Worm (Caenorhabditis elegans) whole organism, L4 larva: Measurements from ENCODE around the gene tbc-19.

Experiments
- F26F4.8 ChIP-seq: fragments of 200-800 bp; sonication (Bioruptor generic); conservative IDR thresholded peaks from 2 replicates; pipeline ENCODE4 v1.3.6; 2022; ENCODE audit warnings: missing genetic modification characterization, missing compliant biosample characterization
- F37D6.2 ChIP-seq: sonication (generic microtip); optimal IDR thresholded peaks from 2 replicates; lab custom pipeline; 2016; ENCODE audit warnings: mild to moderate bottlenecking, missing genetic modification characterization, missing compliant biosample characterization
- F49E8.2 ChIP-seq: sonication (generic microtip); optimal IDR thresholded peaks from 2 replicates; lab custom pipeline; 2016; ENCODE audit warnings: missing compliant biosample characterization, mild to moderate bottlenecking, missing genetic modification characterization, borderline replicate concordance
- T20F7.1 ChIP-seq: fragments of 200-800 bp; sonication (Bioruptor generic); optimal IDR thresholded peaks from 2 replicates; lab custom pipeline; 2018; ENCODE audit warnings: mild to moderate bottlenecking, missing genetic modification characterization, missing compliant biosample characterization
- T26A8.4 ChIP-seq: fragments of 200-800 bp; sonication (Bioruptor generic); IDR thresholded peaks from 2 replicates; pipeline ENCODE4 v1.3.6; 2022; ENCODE audit warnings: missing genetic modification characterization, missing compliant biosample characterization
- ZK337.2 ChIP-seq: fragments of 200-800 bp; sonication (Bioruptor generic); IDR thresholded peaks from 2 replicates; pipeline ENCODE4 v1.3.6; 2022; ENCODE audit warnings: missing genetic modification reagents, missing genetic modification characterization, missing compliant biosample characterization
- aha-1 ChIP-seq: fragments of 150-350 bp; peaks from one replicate; lab custom pipeline; 2014; ENCODE audit warnings: missing biosample characterization, missing genetic modification characterization
- aly-2 ChIP-seq: sonication (generic microtip); optimal IDR thresholded peaks from 2 replicates; lab custom pipeline; 2018; ENCODE audit warnings: missing biosample characterization, missing genetic modification characterization
- arid-1 ChIP-seq: fragments of 200-800 bp; sonication (Bioruptor generic); conservative IDR thresholded peaks from 2 replicates; pipeline ENCODE4 v1.3.6; 2022; ENCODE audit warnings: missing genetic modification reagents, missing genetic modification characterization, missing compliant biosample characterization
- ceh-44 ChIP-seq: fragments of 200-800 bp; sonication (Bioruptor generic); IDR thresholded peaks from 2 replicates; pipeline ENCODE4 v1.3.6; 2022; ENCODE audit warnings: missing genetic modification reagents, missing genetic modification characterization, missing compliant biosample characterization
- ceh-62 ChIP-seq: sonication (generic microtip); optimal IDR thresholded peaks from 2 replicates; lab custom pipeline; 2017; ENCODE audit warnings: missing biosample characterization, missing genetic modification characterization
- cey-2 ChIP-seq: sonication (generic microtip); optimal IDR thresholded peaks from 3 replicates; lab custom pipeline; 2017; ENCODE audit warnings: missing genetic modification characterization, mild to moderate bottlenecking, missing compliant biosample characterization, antibody characterized with exemption, borderline replicate concordance; ENCODE audit not compliant: insufficient read depth
- daf-12 ChIP-seq: fragments of 150-350 bp; optimal IDR thresholded peaks from 2 replicates; lab custom pipeline; 2014; ENCODE audit warnings: missing biosample characterization, missing genetic modification reagents, missing genetic modification characterization
- daf-16 ChIP-seq, 3 experiments: sonication (generic microtip); optimal IDR thresholded peaks; 2 replicates each; lab custom pipeline; 2016 to 2017; ENCODE audit warnings: missing genetic modification characterization in 3 of 3, missing genetic modification reagents in 3 of 3, mild to moderate bottlenecking in 2 of 3, missing compliant biosample characterization in 2 of 3, missing biosample characterization in 1 of 3, moderate library complexity in 1 of 3
- daf-8 ChIP-seq: fragments of 200-800 bp; sonication (Bioruptor generic); IDR thresholded peaks from 2 replicates; pipeline ENCODE4 v1.3.6; 2022; ENCODE audit warnings: missing genetic modification characterization, missing compliant biosample characterization
- dmd-8 ChIP-seq: fragments of 200-800 bp; sonication (Bioruptor generic); IDR thresholded peaks from 2 replicates; pipeline ENCODE4 v1.3.6; 2022; ENCODE audit warnings: missing genetic modification characterization, missing compliant biosample characterization
- dmd-9 ChIP-seq: fragments of 200-800 bp; sonication (Bioruptor generic); IDR thresholded peaks from 2 replicates; pipeline ENCODE4 v1.3.6; 2022; ENCODE audit warnings: missing genetic modification reagents, missing genetic modification characterization, missing compliant biosample characterization
- duxl-1 ChIP-seq: sonication (generic microtip); optimal IDR thresholded peaks from 2 replicates; lab custom pipeline; 2016; ENCODE audit warnings: mild to moderate bottlenecking, missing genetic modification characterization, moderate library complexity, missing compliant biosample characterization; ENCODE audit not compliant: poor library complexity
- dve-1 ChIP-seq: sonication (generic microtip); optimal IDR thresholded peaks from 2 replicates; lab custom pipeline; 2017; ENCODE audit warnings: antibody characterized with exemption, mild to moderate bottlenecking, missing genetic modification characterization, missing compliant biosample characterization; ENCODE audit not compliant: insufficient read depth
- egl-43 ChIP-seq: fragments of 200-800 bp; sonication (Bioruptor generic); IDR thresholded peaks from 2 replicates; pipeline ENCODE4 v1.3.6; 2022; ENCODE audit warnings: missing genetic modification reagents, missing genetic modification characterization, missing compliant biosample characterization
- fkh-10 ChIP-seq: fragments of 150-350 bp; optimal IDR thresholded peaks from 2 replicates; lab custom pipeline; 2014; ENCODE audit warnings: missing biosample characterization, missing genetic modification reagents, missing genetic modification characterization
- fos-1 ChIP-seq: fragments of 150-350 bp; optimal IDR thresholded peaks from 2 replicates; lab custom pipeline; 2014; ENCODE audit warnings: missing biosample characterization, missing genetic modification characterization
- hmg-1.1 ChIP-seq: fragments of 200-800 bp; sonication (Bioruptor generic); IDR thresholded peaks from 2 replicates; pipeline ENCODE4 v1.3.6; 2022; ENCODE audit warnings: missing genetic modification reagents, missing genetic modification characterization, missing compliant biosample characterization
- lin-1 ChIP-seq: fragments of 200-800 bp; sonication (Bioruptor generic); IDR thresholded peaks from 2 replicates; pipeline ENCODE4 v1.3.6; 2022; ENCODE audit warnings: missing genetic modification reagents, missing genetic modification characterization, missing compliant biosample characterization
- lin-13 ChIP-seq: fragments of 150-350 bp; optimal IDR thresholded peaks from 2 replicates; lab custom pipeline; 2014; ENCODE audit warnings: missing biosample characterization, missing genetic modification reagents, missing genetic modification characterization
- lsy-2 ChIP-seq, 2 experiments: fragments of 150-350 bp in 1 of 2; sonication (generic microtip) in 1 of 2; optimal IDR thresholded peaks; 2 replicates each; lab custom pipeline; 2014 to 2017; ENCODE audit warnings: missing biosample characterization in 2 of 2, missing genetic modification characterization in 2 of 2
- madf-5 ChIP-seq, 2 experiments: fragments of 200-800 bp; sonication (Bioruptor generic); IDR thresholded peaks; 2 replicates each; pipeline ENCODE4 v1.3.6; 2022; ENCODE audit warnings: missing compliant biosample characterization in 2 of 2, missing genetic modification characterization in 2 of 2
- madf-9 ChIP-seq: fragments of 200-800 bp; sonication (Bioruptor generic); conservative IDR thresholded peaks from 2 replicates; pipeline ENCODE4 v1.3.6; 2022; ENCODE audit warnings: missing genetic modification reagents, missing genetic modification characterization, missing compliant biosample characterization
- mdl-1 ChIP-seq, 2 experiments: fragments of 150-350 bp in 1 of 2; sonication (generic microtip) in 1 of 2; optimal IDR thresholded peaks; 2 replicates each; lab custom pipeline; 2014 to 2017; ENCODE audit warnings: missing biosample characterization in 2 of 2, missing genetic modification characterization in 2 of 2
- mxl-2 ChIP-seq: fragments of 200-800 bp; sonication (Bioruptor generic); conservative IDR thresholded peaks from 2 replicates; pipeline ENCODE4 v1.3.6; 2022; ENCODE audit warnings: missing genetic modification reagents, missing genetic modification characterization, missing compliant biosample characterization
- nhr-10 ChIP-seq: fragments of 150-350 bp; optimal IDR thresholded peaks from 2 replicates; lab custom pipeline; 2014; ENCODE audit warnings: missing biosample characterization, missing genetic modification characterization
- nhr-11 ChIP-seq: fragments of 150-350 bp; optimal IDR thresholded peaks from 2 replicates; lab custom pipeline; 2014; ENCODE audit warnings: missing biosample characterization, missing genetic modification characterization
- nhr-76 ChIP-seq: fragments of 150-350 bp; optimal IDR thresholded peaks from 2 replicates; lab custom pipeline; 2014; ENCODE audit warnings: missing biosample characterization, missing genetic modification characterization
- nhr-77 ChIP-seq: fragments of 150-350 bp; optimal IDR thresholded peaks from 2 replicates; lab custom pipeline; 2014; ENCODE audit warnings: missing biosample characterization, missing genetic modification characterization
- php-3 ChIP-seq: fragments of 200-800 bp; sonication (Bioruptor generic); IDR thresholded peaks from 2 replicates; pipeline ENCODE4 v1.3.6; 2022; ENCODE audit warnings: missing genetic modification reagents, missing genetic modification characterization, missing compliant biosample characterization
- sdz-12 ChIP-seq: fragments of 200-800 bp; sonication (Bioruptor generic); optimal IDR thresholded peaks from 2 replicates; lab custom pipeline; 2018; ENCODE audit warnings: mild to moderate bottlenecking, missing genetic modification characterization, missing compliant biosample characterization
- set-16 ChIP-seq: fragments of 200-800 bp; sonication (Bioruptor generic); IDR thresholded peaks from 2 replicates; pipeline ENCODE4 v1.3.6; 2022; ENCODE audit warnings: missing genetic modification reagents, missing genetic modification characterization, missing compliant biosample characterization
- skn-1 ChIP-seq: fragments of 150-350 bp; optimal IDR thresholded peaks from 2 replicates; lab custom pipeline; 2014; ENCODE audit warnings: missing biosample characterization, missing genetic modification characterization
- snpc-1.2 ChIP-seq: fragments of 200-800 bp; sonication (Bioruptor generic); IDR thresholded peaks from 2 replicates; pipeline ENCODE4 v1.3.6; 2022; ENCODE audit warnings: missing genetic modification reagents, missing genetic modification characterization, missing compliant biosample characterization
- snpc-4 ChIP-seq: fragments of 150-350 bp; optimal IDR thresholded peaks from 2 replicates; lab custom pipeline; 2014; ENCODE audit warnings: missing biosample characterization, missing genetic modification characterization
- spr-3 ChIP-seq: fragments of 200-800 bp; sonication (Bioruptor generic); optimal IDR thresholded peaks from 2 replicates; lab custom pipeline; 2018; ENCODE audit warnings: mild to moderate bottlenecking, missing genetic modification characterization, missing compliant biosample characterization
- tag-97 ChIP-seq: fragments of 200-800 bp; sonication (Bioruptor generic); IDR thresholded peaks from 2 replicates; pipeline ENCODE4 v1.3.6; 2022; ENCODE audit warnings: missing genetic modification characterization, missing compliant biosample characterization
- tra-1 ChIP-seq: fragments of 200-800 bp; sonication (Bioruptor generic); IDR thresholded peaks from 2 replicates; pipeline ENCODE4 v1.3.6; 2022; ENCODE audit warnings: missing genetic modification reagents, missing genetic modification characterization, missing compliant biosample characterization
- unc-62 ChIP-seq, 3 experiments: fragments of 150-350 bp in 1 of 3; sonication (generic microtip); optimal IDR thresholded peaks in 2 of 3; peaks in 1 of 3; 1 replicate in 1 of 3; 2 replicates in 2 of 3; lab custom pipeline; 2014 to 2017; ENCODE audit warnings: missing biosample characterization in 3 of 3, missing genetic modification characterization in 3 of 3, missing genetic modification reagents in 3 of 3, missing genotype in 1 of 3
- zfp-3 ChIP-seq: fragments of 200-800 bp; sonication (Bioruptor generic); conservative IDR thresholded peaks from 2 replicates; pipeline ENCODE4 v1.3.6; 2022; ENCODE audit warnings: missing genetic modification reagents, missing genetic modification characterization, missing compliant biosample characterization
- zip-11 ChIP-seq: fragments of 200-800 bp; sonication (Bioruptor generic); IDR thresholded peaks from 2 replicates; pipeline ENCODE4 v1.3.6; 2022; ENCODE audit warnings: missing genetic modification characterization, missing compliant biosample characterization
- zip-2 ChIP-seq: fragments of 150-350 bp; optimal IDR thresholded peaks from 2 replicates; lab custom pipeline; 2014; ENCODE audit warnings: missing biosample characterization, missing genetic modification characterization
- ztf-11 ChIP-seq: fragments of 150-350 bp; optimal IDR thresholded peaks from 2 replicates; lab custom pipeline; 2014; ENCODE audit warnings: missing biosample characterization, missing genetic modification characterization
- ztf-7 ChIP-seq: fragments of 150-350 bp; optimal IDR thresholded peaks from 2 replicates; lab custom pipeline; 2014; ENCODE audit warnings: missing biosample characterization, missing genetic modification characterization

tbc-19 gene

DNA sequence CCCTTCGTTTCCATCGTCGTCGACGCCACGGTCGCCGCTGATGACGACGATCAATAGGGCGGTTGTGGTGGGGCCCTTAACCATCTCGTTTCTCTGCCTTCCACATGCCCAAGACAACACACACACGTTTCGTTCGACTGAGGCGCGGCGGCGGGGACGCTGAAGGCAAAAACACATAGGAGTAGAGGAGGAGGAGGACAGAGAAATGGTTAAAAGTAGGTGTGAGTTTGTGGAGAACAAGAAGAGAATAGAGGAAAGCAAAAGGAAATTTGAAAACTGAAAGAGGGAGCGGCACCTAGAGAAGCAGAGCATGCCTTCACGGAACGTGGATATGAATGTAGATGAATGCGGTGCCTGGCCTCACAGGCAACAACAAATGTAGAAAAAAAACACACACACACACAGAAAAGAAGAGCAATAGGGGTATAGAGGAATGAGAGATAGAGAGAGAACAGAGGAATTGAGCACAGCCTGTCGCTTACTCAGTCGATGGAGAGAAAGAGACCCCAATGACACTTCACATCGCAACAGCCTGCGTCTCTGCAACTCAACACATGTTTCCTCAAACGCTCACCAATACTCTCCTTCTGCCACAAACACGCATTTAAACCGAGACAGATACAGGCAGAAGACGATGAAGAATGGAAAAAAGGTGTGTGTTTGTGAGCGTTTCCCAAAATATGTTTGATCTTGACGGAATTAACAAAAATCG is 42.9 kb downstream of the tbc-19 start (continued):
- TF ChIP-seq ZK337.2 (GFP tag; lab: Robert Waterston, UW): no peak
- TF ChIP-seq skn-1 (tag; lab: Kevin White, UChicago): no peak
- TF ChIP-seq tra-1 (GFP tag; lab: Robert Waterston, UW): no peak
- TF ChIP-seq sdz-12 (GFP tag; lab: Kevin White, UChicago): no peak
- TF ChIP-seq dmd-9 (GFP tag; lab: Robert Waterston, UW): no peak
- no peak for TF ChIP-seq zfp-3 (GFP tag; lab: Robert Waterston, UW)
- TF ChIP-seq duxl-1 (tag; lab: Kevin White, UChicago): peak; percentile 16
- TF ChIP-seq spr-3: no peak
- peak; percentile 78 to 80 for TF ChIP-seq lsy-2 (tag; optimal IDR thresholded peaks at IDR 0.05; lab: Kevin White, UChicago)
- TF ChIP-seq ceh-62 (tag; lab: Kevin White, UChicago): no peak
- peak; percentile 67 for TF ChIP-seq F37D6.2 (tag; lab: Kevin White, UChicago)
- TF ChIP-seq aly-2 (tag; lab: Kevin White, UChicago): no peak
- no peak for TF ChIP-seq lin-13
- no peak for TF ChIP-seq nhr-76 (tag; lab: Kevin White, UChicago)
- TF ChIP-seq fos-1 (tag; lab: Kevin White, UChicago): no peak
- TF ChIP-seq ztf-7 (tag; lab: Kevin White, UChicago): peak; percentile 61
- TF ChIP-seq php-3: no peak
- TF ChIP-seq mxl-2: no peak
- TF ChIP-seq T26A8.4: 0 out of 2 replicates have a peak, but pooled peaks have one; percentile 40
- TF ChIP-seq mdl-1 (tag; optimal IDR thresholded peaks at IDR 0.05; lab: Kevin White, UChicago): peak; percentile 58 to 93
- peak; percentile 56 for TF ChIP-seq T20F7.1 (GFP tag; lab: Kevin White, UChicago)
- no peak for TF ChIP-seq lin-1
- peak; percentile 89 for TF ChIP-seq set-16
- TF ChIP-seq cey-2 (tag; lab: Kevin White, UChicago): no peak
- no peak for TF ChIP-seq F49E8.2 (tag; lab: Kevin White, UChicago)
- TF ChIP-seq fkh-10 (GFP tag; lab: Kevin White, UChicago): peak; percentile 93
- peak; percentile 78 for TF ChIP-seq nhr-11 (tag; lab: Kevin White, UChicago)
- TF ChIP-seq daf-16 (GFP tag; optimal IDR thresholded peaks at IDR 0.05; lab: Kevin White, UChicago): peak in 1 of 2 experiments; percentile 83
- peak; percentile 71 for TF ChIP-seq daf-16 (tag; optimal IDR thresholded peaks at IDR 0.05; lab: Kevin White, UChicago)
- TF ChIP-seq daf-8: 0 out of 2 replicates have a peak, but pooled peaks have one; percentile 12
- TF ChIP-seq zip-2 (tag; lab: Kevin White, UChicago): no peak
- 0 out of 4 replicates have a peak, but pooled peaks of 1 of the 2 experiments have one; percentile 5 for TF ChIP-seq madf-5 (GFP tag; IDR thresholded peaks at IDR 0.05; lab: Robert Waterston, UW)
- TF ChIP-seq unc-62 (GFP tag; optimal IDR thresholded peaks at IDR 0.05 in 1 of 2; lab: Kevin White, UChicago): peak in 1 of 2 experiments; percentile 98
- no peak for TF ChIP-seq unc-62 (tag; optimal IDR thresholded peaks at IDR 0.05; lab: Kevin White, UChicago)
- TF ChIP-seq madf-9 (GFP tag; lab: Robert Waterston, UW): no peak
- TF ChIP-seq dmd-8 (GFP tag; lab: Robert Waterston, UW): no peak
- peak; percentile 94 for TF ChIP-seq dve-1 (tag; lab: Kevin White, UChicago)
- TF ChIP-seq egl-43: peak; percentile 70
- no peak for TF ChIP-seq zip-11 (GFP tag; lab: Robert Waterston, UW)
- no peak for TF ChIP-seq daf-12 (tag; lab: Kevin White, UChicago)
- TF ChIP-seq nhr-10 (tag; lab: Kevin White, UChicago): peak; percentile 46
- TF ChIP-seq ceh-44: no peak
- no peak for TF ChIP-seq ztf-11 (tag; lab: Kevin White, UChicago)
- TF ChIP-seq aha-1 (tag; lab: Kevin White, UChicago): peak; percentile 96
- 0 out of 2 replicates have a peak, but pooled peaks have one; percentile 9 for TF ChIP-seq arid-1
- no peak for TF ChIP-seq snpc-4 (tag; lab: Kevin White, UChicago)
- TF ChIP-seq F26F4.8 (GFP tag; lab: Robert Waterston, UW): no peak
- TF ChIP-seq hmg-1.1 (GFP tag; lab: Robert Waterston, UW): peak; percentile 88
- peak; percentile 17 for TF ChIP-seq nhr-77 (tag; lab: Kevin White, UChicago)
- no peak for TF ChIP-seq tag-97
- TF ChIP-seq snpc-1.2: no peak
